Worm (Caenorhabditis elegans): ENCODE data around the gene vit-4.

ce11 chrX:3548716-3549115 is 15.0 kb downstream of the vit-4 start:
- no peak for TF ChIP-seq T22C8.4 (GFP tag; IDR thresholded peaks at IDR 0.05)
- no peak for TF ChIP-seq flt-1 (GFP tag; IDR thresholded peaks at IDR 0.05)
- TF ChIP-seq cog-1 (tag; optimal IDR thresholded peaks at IDR 0.05): no peak
- TF ChIP-seq med-1 (GFP tag; optimal IDR thresholded peaks at IDR 0.05; ENCODE audit: insufficient read depth): no peak
- no peak for TF ChIP-seq tab-1 (GFP tag; IDR thresholded peaks at IDR 0.05)
- no peak for TF ChIP-seq ref-1 (GFP tag; conservative IDR thresholded peaks at IDR 0.05)
- TF ChIP-seq ztf-29 (GFP tag; IDR thresholded peaks at IDR 0.05): no peak
- no peak for TF ChIP-seq ztf-23 (GFP tag; IDR thresholded peaks at IDR 0.05)
- TF ChIP-seq klf-2 (GFP tag; conservative IDR thresholded peaks at IDR 0.05): no peak
